Worm (Caenorhabditis elegans) whole organism, L4 larva: ENCODE data around the gene asp-12.
A peak's percentile ranks its signal among the peaks of the same experiment; 100 is the strongest.

Source experiments
- F10B5.3 ChIP-seq: sonication (generic microtip); optimal IDR thresholded peaks from 2 replicates; lab custom pipeline; 2016; ENCODE audit warnings: mild to moderate bottlenecking, missing genetic modification characterization, missing compliant biosample characterization
- R02D3.7 ChIP-seq: fragments of 150-350 bp; sonication (generic microtip); optimal IDR thresholded peaks from 3 replicates; lab custom pipeline; 2014; ENCODE audit warnings: missing biosample characterization, missing genetic modification characterization
- T20F7.1 ChIP-seq: fragments of 200-800 bp; sonication (Bioruptor generic); optimal IDR thresholded peaks from 2 replicates; lab custom pipeline; 2018; ENCODE audit warnings: mild to moderate bottlenecking, missing genetic modification characterization, missing compliant biosample characterization
- T26A8.4 ChIP-seq: fragments of 200-800 bp; sonication (Bioruptor generic); IDR thresholded peaks from 2 replicates; pipeline ENCODE4 v1.3.6; 2022; ENCODE audit warnings: missing genetic modification characterization, missing compliant biosample characterization
- ZK546.5 ChIP-seq, 2 experiments: sonication (generic microtip); optimal IDR thresholded peaks; 2 replicates each; lab custom pipeline; 2017; ENCODE audit warnings: missing biosample characterization in 2 of 2, missing genetic modification characterization in 2 of 2
- aha-1 ChIP-seq: fragments of 150-350 bp; peaks from one replicate; lab custom pipeline; 2014; ENCODE audit warnings: missing biosample characterization, missing genetic modification characterization
- ama-1 ChIP-seq: fragments of 150-350 bp; optimal IDR thresholded peaks from 2 replicates; lab custom pipeline; 2014; ENCODE audit warnings: inconsistent platforms, mixed read lengths
- ceh-62 ChIP-seq: sonication (generic microtip); optimal IDR thresholded peaks from 2 replicates; lab custom pipeline; 2017; ENCODE audit warnings: missing biosample characterization, missing genetic modification characterization
- ces-1 ChIP-seq: fragments of 150-350 bp; sonication (generic microtip); optimal IDR thresholded peaks from 4 replicates; lab custom pipeline; 2014; ENCODE audit warnings: missing biosample characterization, missing genetic modification reagents, missing genetic modification characterization
- ctbp-1 ChIP-seq: fragments of 200-800 bp; sonication (Bioruptor generic); IDR thresholded peaks from 2 replicates; pipeline ENCODE4 v1.3.6; 2022; ENCODE audit warnings: missing genetic modification reagents, missing genetic modification characterization, missing compliant biosample characterization
- daf-16 ChIP-seq, 3 experiments: sonication (generic microtip); optimal IDR thresholded peaks; 2 replicates each; lab custom pipeline; 2016 to 2017; ENCODE audit warnings: missing genetic modification characterization in 3 of 3, missing genetic modification reagents in 3 of 3, mild to moderate bottlenecking in 2 of 3, missing compliant biosample characterization in 2 of 3, missing biosample characterization in 1 of 3, moderate library complexity in 1 of 3
- daf-8 ChIP-seq: fragments of 200-800 bp; sonication (Bioruptor generic); IDR thresholded peaks from 2 replicates; pipeline ENCODE4 v1.3.6; 2022; ENCODE audit warnings: missing genetic modification characterization, missing compliant biosample characterization
- dmd-6 ChIP-seq: fragments of 200-800 bp; sonication (Bioruptor generic); IDR thresholded peaks from 2 replicates; pipeline ENCODE4 v1.3.6; 2022; ENCODE audit warnings: missing genetic modification reagents, missing genetic modification characterization, missing compliant biosample characterization
- dpl-1 ChIP-seq: fragments of 150-350 bp; optimal IDR thresholded peaks from 2 replicates; lab custom pipeline; 2014; ENCODE audit warnings: missing biosample characterization, missing genetic modification reagents, missing genetic modification characterization
- dve-1 ChIP-seq: sonication (generic microtip); optimal IDR thresholded peaks from 2 replicates; lab custom pipeline; 2017; ENCODE audit warnings: antibody characterized with exemption, mild to moderate bottlenecking, missing genetic modification characterization, missing compliant biosample characterization; ENCODE audit not compliant: insufficient read depth
- fos-1 ChIP-seq: fragments of 150-350 bp; optimal IDR thresholded peaks from 2 replicates; lab custom pipeline; 2014; ENCODE audit warnings: missing biosample characterization, missing genetic modification characterization
- hlh-30 ChIP-seq: sonication (generic microtip); optimal IDR thresholded peaks from 2 replicates; lab custom pipeline; 2017; ENCODE audit warnings: antibody characterized with exemption, mild to moderate bottlenecking, missing genetic modification characterization, missing compliant biosample characterization; ENCODE audit not compliant: insufficient read depth
- lin-13 ChIP-seq: fragments of 150-350 bp; optimal IDR thresholded peaks from 2 replicates; lab custom pipeline; 2014; ENCODE audit warnings: missing biosample characterization, missing genetic modification reagents, missing genetic modification characterization
- madf-5 ChIP-seq, 2 experiments: fragments of 200-800 bp; sonication (Bioruptor generic); IDR thresholded peaks; 2 replicates each; pipeline ENCODE4 v1.3.6; 2022; ENCODE audit warnings: missing compliant biosample characterization in 2 of 2, missing genetic modification characterization in 2 of 2
- madf-9 ChIP-seq: fragments of 200-800 bp; sonication (Bioruptor generic); conservative IDR thresholded peaks from 2 replicates; pipeline ENCODE4 v1.3.6; 2022; ENCODE audit warnings: missing genetic modification reagents, missing genetic modification characterization, missing compliant biosample characterization
- mep-1 ChIP-seq: fragments of 150-350 bp; sonication (generic microtip); optimal IDR thresholded peaks from 3 replicates; lab custom pipeline; 2014; ENCODE audit warnings: missing biosample characterization, missing genetic modification characterization
- nhr-237 ChIP-seq: sonication (generic microtip); optimal IDR thresholded peaks from 2 replicates; lab custom pipeline; 2017; ENCODE audit warnings: missing biosample characterization, missing genetic modification characterization
- nhr-25 ChIP-seq: sonication (generic microtip); optimal IDR thresholded peaks from 2 replicates; lab custom pipeline; 2017; ENCODE audit warnings: missing genetic modification characterization, mild to moderate bottlenecking, missing compliant biosample characterization, antibody characterized with exemption, moderate library complexity, borderline replicate concordance; ENCODE audit not compliant: insufficient read depth
- nhr-42 ChIP-seq: fragments of 200-800 bp; sonication (Bioruptor generic); IDR thresholded peaks from 2 replicates; pipeline ENCODE4 v1.3.6; 2022; ENCODE audit warnings: missing genetic modification characterization, missing compliant biosample characterization
- nhr-48 ChIP-seq: sonication (generic microtip); optimal IDR thresholded peaks from 2 replicates; lab custom pipeline; 2016; ENCODE audit warnings: mild to moderate bottlenecking, missing genetic modification characterization, missing compliant biosample characterization
- pqm-1 ChIP-seq: sonication (generic microtip); optimal IDR thresholded peaks from 2 replicates; lab custom pipeline; 2017; ENCODE audit warnings: missing biosample characterization, missing genetic modification characterization
- rbr-2 ChIP-seq: sonication (generic microtip); optimal IDR thresholded peaks from 2 replicates; lab custom pipeline; 2016; ENCODE audit warnings: missing genotype, missing genetic modification characterization, missing compliant biosample characterization
- sdz-12 ChIP-seq: fragments of 200-800 bp; sonication (Bioruptor generic); optimal IDR thresholded peaks from 2 replicates; lab custom pipeline; 2018; ENCODE audit warnings: mild to moderate bottlenecking, missing genetic modification characterization, missing compliant biosample characterization
- set-16 ChIP-seq: fragments of 200-800 bp; sonication (Bioruptor generic); IDR thresholded peaks from 2 replicates; pipeline ENCODE4 v1.3.6; 2022; ENCODE audit warnings: missing genetic modification reagents, missing genetic modification characterization, missing compliant biosample characterization
- skn-1 ChIP-seq: fragments of 150-350 bp; optimal IDR thresholded peaks from 2 replicates; lab custom pipeline; 2014; ENCODE audit warnings: missing biosample characterization, missing genetic modification characterization
- spr-1 ChIP-seq: sonication (generic microtip); optimal IDR thresholded peaks from 2 replicates; lab custom pipeline; 2016; ENCODE audit warnings: mild to moderate bottlenecking, missing genetic modification characterization, missing compliant biosample characterization
- spr-3 ChIP-seq: fragments of 200-800 bp; sonication (Bioruptor generic); optimal IDR thresholded peaks from 2 replicates; lab custom pipeline; 2018; ENCODE audit warnings: mild to moderate bottlenecking, missing genetic modification characterization, missing compliant biosample characterization
- tag-97 ChIP-seq: fragments of 200-800 bp; sonication (Bioruptor generic); IDR thresholded peaks from 2 replicates; pipeline ENCODE4 v1.3.6; 2022; ENCODE audit warnings: missing genetic modification characterization, missing compliant biosample characterization
- unc-62 ChIP-seq, 3 experiments: fragments of 150-350 bp in 1 of 3; sonication (generic microtip); optimal IDR thresholded peaks in 2 of 3; peaks in 1 of 3; 1 replicate in 1 of 3; 2 replicates in 2 of 3; lab custom pipeline; 2014 to 2017; ENCODE audit warnings: missing biosample characterization in 3 of 3, missing genetic modification characterization in 3 of 3, missing genetic modification reagents in 3 of 3, missing genotype in 1 of 3
- vab-7 ChIP-seq: fragments of 200-800 bp; sonication (Bioruptor generic); IDR thresholded peaks from 2 replicates; pipeline ENCODE4 v1.3.6; 2022; ENCODE audit warnings: missing genetic modification reagents, missing genetic modification characterization, missing compliant biosample characterization
- zfp-3 ChIP-seq: fragments of 200-800 bp; sonication (Bioruptor generic); conservative IDR thresholded peaks from 2 replicates; pipeline ENCODE4 v1.3.6; 2022; ENCODE audit warnings: missing genetic modification reagents, missing genetic modification characterization, missing compliant biosample characterization
- zip-11 ChIP-seq: fragments of 200-800 bp; sonication (Bioruptor generic); IDR thresholded peaks from 2 replicates; pipeline ENCODE4 v1.3.6; 2022; ENCODE audit warnings: missing genetic modification characterization, missing compliant biosample characterization

asp-12 gene

DNA sequence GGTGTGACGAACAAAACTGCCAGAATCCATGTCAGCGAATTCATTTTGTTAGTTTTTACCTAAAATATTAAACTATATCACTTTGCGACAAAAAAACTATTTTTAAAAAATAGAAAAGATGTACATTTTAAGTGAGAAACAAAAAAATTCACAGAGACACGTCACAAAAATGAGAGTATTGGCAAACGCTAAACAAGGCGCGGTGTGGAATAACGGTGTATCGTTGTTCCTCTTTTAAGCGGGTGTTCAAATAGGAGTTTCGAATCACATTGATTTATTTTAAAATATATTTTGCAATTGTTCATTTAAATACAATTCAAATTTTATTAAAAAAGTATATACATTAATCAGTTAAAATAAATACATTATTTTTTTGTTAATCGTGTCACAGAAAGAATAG is 33.5 kb downstream of the asp-12 start, which contains the start of gene sel-9:
sel-9 (minus strand) TSS at position 59 of the 400 bp plus-strand sequence.
- TF ChIP-seq hlh-30 (tag; lab: Kevin White, UChicago), result peak; percentile 38
- no peak for TF ChIP-seq dmd-6 (GFP tag; lab: Robert Waterston, UW)
- peak; percentile 89 for TF ChIP-seq dpl-1 (GFP tag; lab: Kevin White, UChicago)
- TF ChIP-seq spr-3 (GFP tag; lab: Kevin White, UChicago), result no peak
- TF ChIP-seq zfp-3, result no peak
- TF ChIP-seq dve-1 (tag; lab: Kevin White, UChicago), result peak; percentile 37
- TF ChIP-seq madf-9 (GFP tag; lab: Robert Waterston, UW), result no peak
- TF ChIP-seq T20F7.1 (GFP tag; lab: Kevin White, UChicago), result peak; percentile 97
- TF ChIP-seq tag-97 (GFP tag; lab: Robert Waterston, UW), result no peak
- TF ChIP-seq daf-16 (GFP tag; optimal IDR thresholded peaks at IDR 0.05; lab: Kevin White, UChicago), result no peak
- peak; percentile 27 for TF ChIP-seq daf-16 (tag; optimal IDR thresholded peaks at IDR 0.05; lab: Kevin White, UChicago)
- TF ChIP-seq lin-13, result no peak
- TF ChIP-seq zip-11 (GFP tag; lab: Robert Waterston, UW), result no peak
- no peak for TF ChIP-seq set-16 (GFP tag; lab: Robert Waterston, UW)
- peak; percentile 67 for TF ChIP-seq aha-1 (tag; lab: Kevin White, UChicago)
- peak; percentile 45 for TF ChIP-seq mep-1 (tag; lab: Kevin White, UChicago)

DNA sequence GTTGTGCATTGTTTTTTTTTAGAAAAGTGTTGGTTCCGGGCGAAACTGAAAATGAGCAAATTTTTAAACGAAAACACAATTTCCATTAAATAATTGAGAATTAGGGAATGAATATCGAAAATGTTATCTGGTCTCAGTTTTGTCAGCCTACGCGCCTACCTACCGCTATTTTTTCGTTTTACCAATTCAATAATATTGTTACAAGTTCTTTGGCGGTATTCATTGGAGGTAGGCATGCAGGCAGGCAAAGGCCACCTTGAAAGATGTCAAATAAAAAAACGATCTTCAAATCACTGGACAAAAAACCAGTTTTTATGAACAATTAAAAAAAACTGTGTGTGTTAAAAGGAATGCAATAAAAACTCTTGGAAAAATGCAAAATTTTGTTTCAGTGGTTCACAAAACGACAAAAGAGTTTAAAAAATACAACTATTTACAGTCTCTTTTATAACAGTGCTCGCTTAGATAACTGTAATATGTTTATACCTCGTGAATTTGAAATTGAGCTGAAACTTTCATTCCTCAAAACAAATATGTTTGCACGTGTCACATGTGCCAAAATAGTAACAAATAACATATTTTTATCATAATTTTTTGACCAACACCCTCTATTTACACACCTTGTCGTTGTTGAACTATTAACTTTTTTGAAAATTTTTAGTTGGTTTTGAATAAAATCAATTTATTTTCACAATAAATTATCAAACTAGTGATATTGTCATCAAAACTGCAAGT is 35.6 kb downstream of the asp-12 start, which contains the start of gene W02D7.11:
W02D7.11 (minus strand) TSS at position 51 of the 735 bp plus-strand sequence.
- no peak for TF ChIP-seq nhr-25 (tag; lab: Kevin White, UChicago)
- no peak for TF ChIP-seq unc-62 (GFP tag; optimal IDR thresholded peaks at IDR 0.05 in 1 of 2; lab: Kevin White, UChicago)
- TF ChIP-seq unc-62 (tag; optimal IDR thresholded peaks at IDR 0.05; lab: Kevin White, UChicago), result no peak
- TF ChIP-seq daf-16 (GFP tag; optimal IDR thresholded peaks at IDR 0.05; lab: Kevin White, UChicago), result no peak
- peak; percentile 66 for TF ChIP-seq daf-16 (tag; optimal IDR thresholded peaks at IDR 0.05; lab: Kevin White, UChicago)
- TF ChIP-seq fos-1 (tag; lab: Kevin White, UChicago), result no peak
- peak; percentile 5 for TF ChIP-seq dve-1 (tag; lab: Kevin White, UChicago)
- TF ChIP-seq, all 104 proteins: peak for 2

DNA sequence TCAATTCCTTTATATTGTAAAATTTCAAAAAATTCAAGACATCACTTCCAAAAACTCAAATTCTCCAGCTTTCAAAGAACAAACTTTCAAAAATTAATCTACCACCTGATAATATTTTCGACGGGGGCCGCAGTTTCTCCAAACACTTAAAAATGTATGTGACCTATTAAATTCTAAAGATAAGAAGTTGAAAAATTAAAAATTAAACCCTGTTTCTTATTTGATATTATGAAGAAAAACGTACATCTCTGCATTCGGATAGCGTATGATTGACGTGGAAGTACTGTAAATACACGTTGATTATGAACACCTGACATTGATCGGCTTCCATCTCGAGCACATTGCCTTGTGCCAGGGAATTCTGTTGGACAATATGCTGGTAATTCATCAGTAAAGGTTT is 36.9 kb downstream of the asp-12 start:
- no peak for TF ChIP-seq daf-16 (GFP tag; optimal IDR thresholded peaks at IDR 0.05; lab: Kevin White, UChicago)
- peak; percentile 38 for TF ChIP-seq daf-16 (tag; optimal IDR thresholded peaks at IDR 0.05; lab: Kevin White, UChicago)
- TF ChIP-seq pqm-1 (tag; lab: Kevin White, UChicago), result peak; percentile 46
- no peak for TF ChIP-seq F10B5.3 (tag; lab: Kevin White, UChicago)
- TF ChIP-seq nhr-237 (tag; lab: Kevin White, UChicago), result no peak
- TF ChIP-seq dve-1 (tag; lab: Kevin White, UChicago), result peak; percentile 43
- peak; percentile 74 for TF ChIP-seq dmd-6 (GFP tag; lab: Robert Waterston, UW)

DNA sequence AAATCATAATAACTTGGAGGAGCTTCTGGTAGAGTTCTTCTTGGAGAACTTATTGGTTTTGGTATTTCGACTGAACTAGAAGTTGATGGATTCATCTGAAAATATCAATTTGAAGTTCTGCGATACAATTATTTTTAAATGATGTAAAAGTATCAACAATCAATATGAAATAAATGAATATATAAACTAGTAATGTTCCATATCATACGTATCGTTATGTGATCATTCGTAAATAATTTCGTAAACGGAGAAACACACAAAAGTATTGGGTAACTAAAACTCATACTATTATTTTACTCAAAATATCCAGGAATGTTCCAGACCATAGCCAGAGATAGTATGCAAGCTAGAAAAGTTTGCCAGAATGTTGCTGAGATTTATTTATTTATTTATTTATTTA is 37.4 kb downstream of the asp-12 start, which contains the start of gene W02D7.8:
W02D7.8 (minus strand) TSS at position 101 of the 400 bp plus-strand sequence.
- no peak for TF ChIP-seq vab-7
- no peak for TF ChIP-seq rbr-2 (tag; lab: Kevin White, UChicago)
- no peak for TF ChIP-seq nhr-42 (GFP tag; lab: Robert Waterston, UW)
- no peak for TF ChIP-seq daf-8 (GFP tag; lab: Robert Waterston, UW)
- no peak for TF ChIP-seq spr-1 (tag; lab: Kevin White, UChicago)
- no peak for TF ChIP-seq mep-1 (tag; lab: Kevin White, UChicago)
- no peak for TF ChIP-seq ces-1 (GFP tag; lab: Kevin White, UChicago)
- TF ChIP-seq ZK546.5 (tag; optimal IDR thresholded peaks at IDR 0.05; lab: Kevin White, UChicago), result no peak
- no peak for TF ChIP-seq skn-1 (tag; lab: Kevin White, UChicago)
- TF ChIP-seq R02D3.7 (tag; lab: Kevin White, UChicago), result no peak
- no peak for TF ChIP-seq madf-5 (GFP tag; IDR thresholded peaks at IDR 0.05; lab: Robert Waterston, UW)
- TF ChIP-seq sdz-12, result no peak
- no peak for TF ChIP-seq ceh-62 (tag; lab: Kevin White, UChicago)
- TF ChIP-seq ctbp-1, result no peak
- TF ChIP-seq hlh-30 (tag; lab: Kevin White, UChicago), result no peak
- TF ChIP-seq zfp-3, result no peak
- no peak for TF ChIP-seq nhr-48 (tag; lab: Kevin White, UChicago)
- TF ChIP-seq T26A8.4 (GFP tag; lab: Robert Waterston, UW), result no peak
- TF ChIP-seq ama-1, result no peak
- no peak for TF ChIP-seq tag-97 (GFP tag; lab: Robert Waterston, UW)
